Worm (Caenorhabditis elegans) whole organism, late embryonic: Measurements from ENCODE around the gene srh-240.

ENCODE experiments used
- K02D7.2 ChIP-seq: sonication (generic microtip); optimal IDR thresholded peaks from 2 replicates; lab custom pipeline; 2017; ENCODE audit warnings: mild to moderate bottlenecking, missing genetic modification characterization, missing compliant biosample characterization
- T23F11.4 ChIP-seq: fragments of 200-800 bp; sonication (Bioruptor generic); optimal IDR thresholded peaks from 2 replicates; lab custom pipeline; 2018; ENCODE audit warnings: mild to moderate bottlenecking, missing genetic modification characterization, missing compliant biosample characterization
- ahr-1 ChIP-seq: sonication (generic microtip); optimal IDR thresholded peaks from 2 replicates; lab custom pipeline; 2016; ENCODE audit warnings: missing genetic modification characterization, missing compliant biosample characterization
- ceh-18 ChIP-seq: sonication (generic microtip); optimal IDR thresholded peaks from 2 replicates; lab custom pipeline; 2016; ENCODE audit warnings: missing genetic modification characterization, missing compliant biosample characterization
- ceh-19 ChIP-seq: fragments of 200-800 bp; sonication (Bioruptor generic); optimal IDR thresholded peaks from 2 replicates; lab custom pipeline; 2018; ENCODE audit warnings: mild to moderate bottlenecking, missing genetic modification characterization, missing compliant biosample characterization
- ceh-2 ChIP-seq: sonication (generic microtip); optimal IDR thresholded peaks from 2 replicates; lab custom pipeline; 2016; ENCODE audit warnings: missing genotype, missing genetic modification characterization, missing compliant biosample characterization
- ceh-22 ChIP-seq: sonication (generic microtip); optimal IDR thresholded peaks from 2 replicates; lab custom pipeline; 2017; ENCODE audit warnings: missing biosample characterization, missing genetic modification characterization
- ceh-24 ChIP-seq: sonication (generic microtip); optimal IDR thresholded peaks from 2 replicates; lab custom pipeline; 2016; ENCODE audit warnings: mild to moderate bottlenecking, missing genetic modification characterization, missing compliant biosample characterization
- ceh-45 ChIP-seq: fragments of 200-800 bp; sonication (Bioruptor generic); IDR thresholded peaks from 2 replicates; pipeline ENCODE4 v1.3.6; 2022; ENCODE audit warnings: missing genetic modification reagents, missing genetic modification characterization, missing compliant biosample characterization
- dmd-4 ChIP-seq: sonication (generic microtip); optimal IDR thresholded peaks from 2 replicates; lab custom pipeline; 2016; ENCODE audit warnings: borderline replicate concordance, missing genetic modification characterization, missing compliant biosample characterization
- dve-1 ChIP-seq: sonication (generic microtip); optimal IDR thresholded peaks from 2 replicates; lab custom pipeline; 2017; ENCODE audit warnings: antibody characterized with exemption, mild to moderate bottlenecking, missing genetic modification characterization, missing compliant biosample characterization
- elt-2 ChIP-seq: sonication (generic microtip); optimal IDR thresholded peaks from 2 replicates; lab custom pipeline; 2016; ENCODE audit warnings: missing genetic modification reagents, missing genetic modification characterization, missing compliant biosample characterization
- elt-4 ChIP-seq: sonication (generic microtip); optimal IDR thresholded peaks from 2 replicates; lab custom pipeline; 2016; ENCODE audit warnings: missing genetic modification characterization, missing compliant biosample characterization
- ets-4 ChIP-seq: sonication (generic microtip); optimal IDR thresholded peaks from 2 replicates; lab custom pipeline; 2016; ENCODE audit warnings: missing genetic modification characterization, missing compliant biosample characterization
- fkh-10 ChIP-seq: fragments of 150-350 bp; optimal IDR thresholded peaks from 2 replicates; lab custom pipeline; 2014; ENCODE audit warnings: missing biosample characterization, missing genetic modification reagents, missing genetic modification characterization
- gmeb-2 ChIP-seq: sonication (generic microtip); optimal IDR thresholded peaks from 2 replicates; lab custom pipeline; 2016; ENCODE audit warnings: missing genetic modification characterization, inconsistent platforms, missing compliant biosample characterization
- hlh-13 ChIP-seq: fragments of 200-800 bp; sonication (Bioruptor generic); optimal IDR thresholded peaks from 2 replicates; lab custom pipeline; 2018; ENCODE audit warnings: mild to moderate bottlenecking, missing genetic modification characterization, missing compliant biosample characterization
- hlh-8 ChIP-seq: sonication (generic microtip); optimal IDR thresholded peaks from 2 replicates; lab custom pipeline; 2016; ENCODE audit warnings: missing genotype, missing genetic modification characterization, missing compliant biosample characterization
- mec-3 ChIP-seq: sonication (generic microtip); optimal IDR thresholded peaks from 2 replicates; lab custom pipeline; 2016; ENCODE audit warnings: borderline replicate concordance, missing genetic modification characterization, missing compliant biosample characterization
- nhr-11 ChIP-seq: fragments of 150-350 bp; optimal IDR thresholded peaks from 2 replicates; lab custom pipeline; 2014; ENCODE audit warnings: missing biosample characterization, missing genetic modification characterization
- odd-2 ChIP-seq: sonication (generic microtip); optimal IDR thresholded peaks from 2 replicates; lab custom pipeline; 2017; ENCODE audit warnings: antibody characterized with exemption, mild to moderate bottlenecking, missing genetic modification characterization, missing compliant biosample characterization
- pha-2 ChIP-seq: sonication (generic microtip); optimal IDR thresholded peaks from 2 replicates; lab custom pipeline; 2017; ENCODE audit warnings: mild to moderate bottlenecking, missing genetic modification characterization, missing compliant biosample characterization
- pqm-1 ChIP-seq: sonication (generic microtip); optimal IDR thresholded peaks from 2 replicates; lab custom pipeline; 2016; ENCODE audit warnings: missing genetic modification characterization, missing compliant biosample characterization
- pros-1 ChIP-seq: fragments of 150-350 bp; optimal IDR thresholded peaks from 2 replicates; lab custom pipeline; 2014; ENCODE audit warnings: missing biosample characterization, missing genetic modification reagents, missing genetic modification characterization
- ref-2 ChIP-seq: sonication (generic microtip); optimal IDR thresholded peaks from 2 replicates; lab custom pipeline; 2016; ENCODE audit warnings: missing genetic modification characterization, missing compliant biosample characterization
- rnt-1 ChIP-seq: sonication (generic microtip); optimal IDR thresholded peaks from 2 replicates; lab custom pipeline; 2016; ENCODE audit warnings: missing genetic modification characterization, missing compliant biosample characterization
- sox-2 ChIP-seq: fragments of 200-800 bp; sonication (Bioruptor generic); IDR thresholded peaks from 2 replicates; pipeline ENCODE4 v1.3.6; 2022; ENCODE audit warnings: missing genetic modification reagents, missing genetic modification characterization, missing compliant biosample characterization
- sox-4 ChIP-seq: sonication (generic microtip); optimal IDR thresholded peaks from 2 replicates; lab custom pipeline; 2017; ENCODE audit warnings: mild to moderate bottlenecking, missing genetic modification characterization, inconsistent platforms, missing compliant biosample characterization
- unc-42 ChIP-seq: sonication (generic microtip); optimal IDR thresholded peaks from 2 replicates; lab custom pipeline; 2016; ENCODE audit warnings: missing genotype, missing genetic modification characterization, missing compliant biosample characterization
- unc-55 ChIP-seq: sonication (generic microtip); optimal IDR thresholded peaks from 2 replicates; lab custom pipeline; 2017; ENCODE audit warnings: missing biosample characterization, missing genetic modification reagents, missing genetic modification characterization
- unc-86 ChIP-seq: sonication (generic microtip); optimal IDR thresholded peaks from 2 replicates; lab custom pipeline; 2016; ENCODE audit warnings: missing genetic modification characterization, missing compliant biosample characterization
- ztf-16 ChIP-seq: sonication (generic microtip); optimal IDR thresholded peaks from 2 replicates; lab custom pipeline; 2017; ENCODE audit warnings: missing genetic modification characterization, missing compliant biosample characterization

The srh-240 gene

DNA sequence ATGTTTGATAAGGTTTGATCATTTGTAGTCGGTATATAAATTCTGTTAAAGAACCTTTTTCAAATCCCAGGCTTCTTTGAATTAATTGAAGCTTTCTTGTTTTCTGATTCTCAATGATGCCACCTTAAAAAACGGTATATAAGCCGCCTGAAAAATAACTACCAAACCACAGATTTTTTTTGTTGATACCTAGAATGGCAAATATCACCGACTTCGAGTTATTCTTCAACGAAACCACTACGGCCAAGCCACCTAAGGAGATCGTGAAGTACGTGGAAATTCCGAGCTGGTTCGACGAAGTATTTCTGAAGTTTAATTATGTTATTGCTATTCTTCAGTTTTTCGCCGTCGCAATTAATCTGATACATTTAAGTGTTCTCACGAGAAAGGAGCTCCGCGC lies 34.2 kb upstream of the srh-240 start, which contains the start of gene srw-2:
TSS of gene srw-2 (plus strand) at position 62 of the 400 bp plus-strand sequence.
- no peak for TF ChIP-seq unc-42
- TF ChIP-seq T23F11.4, result no peak

DNA sequence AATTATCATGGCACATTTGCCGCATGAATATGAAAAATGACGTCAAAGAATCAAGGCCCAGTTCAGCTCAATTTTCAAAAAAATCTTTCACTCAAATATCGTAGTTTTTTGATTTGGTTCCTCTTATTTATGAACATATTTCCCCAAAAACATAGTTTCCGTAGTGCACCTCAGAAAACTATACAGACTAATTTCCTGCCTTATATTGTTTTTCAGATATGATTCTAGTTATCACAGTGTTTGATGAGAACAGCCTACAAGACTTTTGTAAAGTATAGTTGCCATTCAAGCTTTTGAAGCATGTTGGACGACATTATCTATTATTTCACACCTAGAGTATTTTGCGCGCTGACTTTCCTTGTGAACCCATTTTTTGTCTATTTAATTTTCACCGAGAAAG lies 32.3 kb upstream of the srh-240 start, which contains the start of gene srj-50:
TSS of gene srj-50 (plus strand) at position 301 of the 400 bp plus-strand sequence.
- TF ChIP-seq fkh-10 (GFP tag; lab: Kevin White, UChicago), result no peak
- no peak for TF ChIP-seq dve-1 (tag; lab: Kevin White, UChicago)
- no peak for TF ChIP-seq ztf-16
- TF ChIP-seq hlh-13 (GFP tag; lab: Kevin White, UChicago), result no peak
- TF ChIP-seq rnt-1 (tag; lab: Kevin White, UChicago), result no peak
- TF ChIP-seq unc-86 (tag; lab: Kevin White, UChicago), result no peak
- no peak for TF ChIP-seq ceh-22 (tag; lab: Kevin White, UChicago)
- no peak for TF ChIP-seq ref-2 (tag; lab: Kevin White, UChicago)
- TF ChIP-seq unc-55 (GFP tag; lab: Kevin White, UChicago), result no peak
- no peak for TF ChIP-seq pros-1
- no peak for TF ChIP-seq ets-4 (tag; lab: Kevin White, UChicago)
- TF ChIP-seq, all 69 proteins: peak for 0

DNA sequence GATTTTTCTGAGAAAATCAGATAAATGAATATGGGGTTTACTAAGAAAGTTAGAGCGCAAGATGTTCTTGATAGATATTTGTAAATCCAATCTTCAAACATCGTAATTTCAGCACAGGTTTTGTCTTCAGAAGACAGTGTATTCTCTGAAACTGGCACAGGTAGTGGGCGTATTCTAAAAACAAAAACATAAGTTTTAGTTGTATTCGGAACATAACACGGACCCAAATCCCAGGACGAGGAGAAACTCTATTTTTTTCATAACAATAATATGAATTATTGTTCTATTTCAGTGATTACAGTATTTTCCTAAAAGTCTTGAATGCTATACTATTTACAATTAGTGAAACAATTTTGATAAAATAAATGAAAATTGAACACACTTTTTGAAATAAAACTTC lies 28.5 kb upstream of the srh-240 start, which contains the start of gene srj-45:
TSS of gene srj-45 (minus strand) at position 101 of the 400 bp plus-strand sequence.
- TF ChIP-seq pqm-1 (tag; lab: Kevin White, UChicago) (no peak), pha-2 (tag; lab: Kevin White, UChicago) (no peak), ceh-2 (tag; lab: Kevin White, UChicago) (no peak)
- TF ChIP-seq, all 69 proteins: peak for 0

DNA sequence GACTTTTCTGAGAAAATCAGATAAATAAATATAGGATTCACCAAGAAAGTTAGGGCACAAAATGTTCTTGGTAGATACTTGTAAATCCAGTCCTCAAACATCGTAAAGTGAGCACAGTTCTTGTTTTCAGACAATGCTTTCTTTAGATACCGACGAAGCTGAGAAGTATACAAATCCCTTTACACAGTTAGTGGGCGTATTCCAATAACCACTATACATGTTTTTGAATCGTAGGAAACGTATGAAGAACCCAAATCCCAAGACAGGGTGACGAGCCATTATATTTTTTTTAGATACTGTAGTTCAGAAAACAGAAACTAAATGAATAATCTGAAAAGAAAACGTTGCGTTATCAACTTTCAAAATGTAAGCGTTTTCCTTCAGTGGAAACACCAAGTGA lies 19.2 kb upstream of the srh-240 start, which contains the start of gene srj-44:
TSS of gene srj-44 (minus strand) at position 101 of the 400 bp plus-strand sequence.
- TF ChIP-seq hlh-8 (tag; lab: Kevin White, UChicago) (no peak), hlh-13 (GFP tag; lab: Kevin White, UChicago) (no peak), sox-2 (GFP tag; lab: Robert Waterston, UW) (no peak), sox-4 (no peak), mec-3 (tag; lab: Kevin White, UChicago) (no peak), gmeb-2 (tag; lab: Kevin White, UChicago) (no peak), odd-2 (tag; lab: Kevin White, UChicago) (no peak), K02D7.2 (tag; lab: Kevin White, UChicago) (no peak), nhr-11 (tag; lab: Kevin White, UChicago) (no peak), ceh-45 (GFP tag; lab: Robert Waterston, UW) (no peak), dmd-4 (tag; lab: Kevin White, UChicago) (no peak), ahr-1 (tag; lab: Kevin White, UChicago) (no peak), ceh-19 (GFP tag; lab: Kevin White, UChicago) (no peak), elt-4 (tag; lab: Kevin White, UChicago) (no peak), ceh-18 (tag; lab: Kevin White, UChicago) (no peak), ets-4 (tag; lab: Kevin White, UChicago) (no peak), ceh-24 (tag; lab: Kevin White, UChicago) (no peak)

DNA sequence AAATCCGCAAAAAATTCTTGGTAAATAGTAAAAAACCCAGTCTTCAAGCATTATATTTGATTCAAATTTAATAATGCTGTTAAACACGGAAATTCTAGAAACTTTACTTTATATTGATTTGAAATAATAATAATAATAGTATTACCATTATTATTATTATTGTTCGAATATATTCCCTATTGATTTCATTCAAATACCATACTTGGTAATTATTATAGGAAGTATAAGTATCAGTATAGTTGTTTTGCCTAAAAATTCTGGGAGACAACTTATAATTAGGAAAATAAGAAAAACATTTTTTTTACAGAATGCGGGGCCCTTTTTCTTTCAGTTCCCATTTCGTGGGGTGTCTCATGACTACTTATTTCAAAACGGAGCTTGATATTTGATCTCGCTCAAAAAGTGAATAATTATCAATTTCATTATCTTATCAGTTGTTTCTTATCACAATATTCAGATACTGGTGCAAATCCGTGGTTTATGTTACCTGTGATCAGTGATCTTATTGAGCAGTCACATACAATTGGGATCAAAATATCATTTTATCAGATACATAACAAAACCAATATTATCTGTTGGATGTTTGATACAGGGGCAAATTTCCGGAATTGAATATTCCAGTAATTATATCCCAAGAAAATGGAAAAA lies 16.6 kb upstream of the srh-240 start, which contains the start of gene srj-49:
TSS of gene srj-49 (minus strand) at position 51 of the 648 bp plus-strand sequence.
- no peak for TF ChIP-seq gmeb-2 (tag; lab: Kevin White, UChicago)
- TF ChIP-seq ahr-1 (tag; lab: Kevin White, UChicago), result no peak
- TF ChIP-seq hlh-8 (tag; lab: Kevin White, UChicago), result no peak
- peak; percentile 86 for TF ChIP-seq elt-2
